Worm (Caenorhabditis elegans) whole organism, young adult: ENCODE results near the gene C33H5.2.
A peak's percentile ranks its signal among the peaks of the same experiment; 100 is the strongest.

ENCODE experiments used
- B0019.2 ChIP-seq: fragments of 200-800 bp; sonication (Bioruptor generic); conservative IDR thresholded peaks from 2 replicates; pipeline ENCODE4 v1.3.6; 2022; ENCODE audit warnings: missing genetic modification reagents, missing genetic modification characterization, missing compliant biosample characterization
- B0035.1 ChIP-seq: sonication (generic microtip); optimal IDR thresholded peaks from 2 replicates; lab custom pipeline; 2016; ENCODE audit warnings: missing genetic modification characterization, mild to moderate bottlenecking, missing compliant biosample characterization, missing genotype, missing genetic modification reagents
- F57A8.1 ChIP-seq: fragments of 200-800 bp; sonication (Bioruptor generic); optimal IDR thresholded peaks from 2 replicates; lab custom pipeline; 2018; ENCODE audit warnings: mild to moderate bottlenecking, missing genetic modification characterization, moderate library complexity, missing compliant biosample characterization
- F57C9.4 ChIP-seq: sonication (generic microtip); optimal IDR thresholded peaks from 2 replicates; lab custom pipeline; 2017; ENCODE audit warnings: mild to moderate bottlenecking, missing genetic modification characterization, missing compliant biosample characterization
- T07F8.4 ChIP-seq: sonication (generic microtip); optimal IDR thresholded peaks from 2 replicates; lab custom pipeline; 2016; ENCODE audit warnings: mild to moderate bottlenecking, missing genetic modification characterization, moderate library complexity, missing compliant biosample characterization
- Y53G8AR.9 ChIP-seq: fragments of 200-800 bp; sonication (Bioruptor generic); conservative IDR thresholded peaks from 2 replicates; pipeline ENCODE4 v1.3.6; 2022; ENCODE audit warnings: missing genetic modification reagents, missing genetic modification characterization, missing compliant biosample characterization
- Y67H2A.10 ChIP-seq: fragments of 200-800 bp; sonication (Bioruptor generic); conservative IDR thresholded peaks from 2 replicates; pipeline ENCODE4 v1.3.6; 2022; ENCODE audit warnings: missing genetic modification reagents, missing genetic modification characterization, missing compliant biosample characterization
- Y79H2A.3 ChIP-seq: fragments of 200-800 bp; sonication (Bioruptor generic); conservative IDR thresholded peaks from 2 replicates; pipeline ENCODE4 v1.3.6; 2022; ENCODE audit warnings: missing genetic modification reagents, missing genetic modification characterization, missing compliant biosample characterization
- ZK185.1 ChIP-seq: sonication (generic microtip); optimal IDR thresholded peaks from 2 replicates; lab custom pipeline; 2016; ENCODE audit warnings: mild to moderate bottlenecking, missing genetic modification characterization, missing compliant biosample characterization; ENCODE audit not compliant: poor library complexity, severe bottlenecking
- ama-1 ChIP-seq, 3 experiments: fragments of 150-350 bp in 1 of 3; sonication (generic microtip) in 2 of 3; optimal IDR thresholded peaks; 2 replicates each; lab custom pipeline; 2014 to 2018; ENCODE audit warnings: missing biosample characterization in 2 of 3, missing genetic modification characterization in 2 of 3, missing genetic modification reagents in 2 of 3
- attf-3 ChIP-seq: fragments of 200-800 bp; sonication (Bioruptor generic); conservative IDR thresholded peaks from 2 replicates; pipeline ENCODE4 v1.3.6; 2022; ENCODE audit warnings: missing genetic modification reagents, missing genetic modification characterization, missing compliant biosample characterization
- cebp-1 ChIP-seq, 2 experiments: fragments of 200-800 bp in 1 of 2; sonication (Bioruptor generic) in 1 of 2; sonication (generic microtip) in 1 of 2; IDR thresholded peaks in 1 of 2; optimal IDR thresholded peaks in 1 of 2; 2 replicates each; pipeline versions ENCODE4 v1.3.6 to Lab custom; 2017 to 2022; ENCODE audit warnings: missing compliant biosample characterization in 2 of 2, missing genetic modification characterization in 2 of 2, mild to moderate bottlenecking in 1 of 2, missing genetic modification reagents in 1 of 2, moderate library complexity in 1 of 2
- ceh-100 ChIP-seq: fragments of 200-800 bp; sonication (Bioruptor generic); IDR thresholded peaks from 2 replicates; pipeline ENCODE4 v1.3.6; 2022; ENCODE audit warnings: missing genetic modification reagents, missing genetic modification characterization, missing compliant biosample characterization
- ceh-58 ChIP-seq: fragments of 200-800 bp; sonication (Bioruptor generic); IDR thresholded peaks from 2 replicates; pipeline ENCODE4 v1.3.6; 2022; ENCODE audit warnings: missing genetic modification characterization, missing compliant biosample characterization
- efl-1 ChIP-seq: fragments of 150-350 bp; optimal IDR thresholded peaks from 2 replicates; lab custom pipeline; 2014; ENCODE audit warnings: missing biosample characterization, missing genetic modification reagents, missing genetic modification characterization
- egl-18 ChIP-seq: fragments of 200-800 bp; sonication (Bioruptor generic); IDR thresholded peaks from 2 replicates; pipeline ENCODE4 v1.3.6; 2022; ENCODE audit warnings: missing genetic modification reagents, missing genetic modification characterization, missing compliant biosample characterization
- ekl-4 ChIP-seq: fragments of 200-800 bp; sonication (Bioruptor generic); IDR thresholded peaks from 2 replicates; pipeline ENCODE4 v1.3.6; 2022; ENCODE audit warnings: missing genetic modification reagents, missing genetic modification characterization, missing compliant biosample characterization
- hsf-1 ChIP-seq: fragments of 200-800 bp; sonication (Bioruptor generic); IDR thresholded peaks from 2 replicates; pipeline ENCODE4 v1.3.6; 2022; ENCODE audit warnings: missing genetic modification reagents, missing genetic modification characterization, missing compliant biosample characterization
- lir-1 ChIP-seq: fragments of 200-800 bp; sonication (Bioruptor generic); conservative IDR thresholded peaks from 2 replicates; pipeline ENCODE4 v1.3.6; 2022; ENCODE audit warnings: missing genetic modification reagents, missing genetic modification characterization, missing compliant biosample characterization
- lsl-1 ChIP-seq: fragments of 200-800 bp; sonication (Bioruptor generic); optimal IDR thresholded peaks from 2 replicates; lab custom pipeline; 2018; ENCODE audit warnings: mild to moderate bottlenecking, missing genetic modification characterization, moderate library complexity, missing compliant biosample characterization
- madf-3 ChIP-seq: fragments of 200-800 bp; sonication (Bioruptor generic); IDR thresholded peaks from 2 replicates; pipeline ENCODE4 v1.3.6; 2022; ENCODE audit warnings: missing genetic modification reagents, missing genetic modification characterization, missing compliant biosample characterization
- madf-8 ChIP-seq: fragments of 200-800 bp; sonication (Bioruptor generic); conservative IDR thresholded peaks from 2 replicates; pipeline ENCODE4 v1.3.6; 2022; ENCODE audit warnings: missing genetic modification reagents, missing genetic modification characterization, missing compliant biosample characterization
- mcd-1 ChIP-seq: fragments of 200-800 bp; sonication (Bioruptor generic); IDR thresholded peaks from 2 replicates; pipeline ENCODE4 v1.3.6; 2022; ENCODE audit warnings: missing genetic modification reagents, missing genetic modification characterization, missing compliant biosample characterization
- nfya-1 ChIP-seq: sonication (generic microtip); optimal IDR thresholded peaks from 2 replicates; lab custom pipeline; 2017; ENCODE audit warnings: antibody characterized with exemption, missing compliant biosample characterization, missing genetic modification characterization, borderline replicate concordance; ENCODE audit not compliant: insufficient read depth
- nfya-2 ChIP-seq: fragments of 200-800 bp; sonication (Bioruptor generic); IDR thresholded peaks from 2 replicates; pipeline ENCODE4 v1.3.6; 2022; ENCODE audit warnings: missing genetic modification reagents, missing genetic modification characterization, missing compliant biosample characterization
- nhr-27 ChIP-seq: fragments of 200-800 bp; sonication (Bioruptor generic); optimal IDR thresholded peaks from 2 replicates; lab custom pipeline; 2018; ENCODE audit warnings: mild to moderate bottlenecking, missing genetic modification characterization, moderate library complexity, missing compliant biosample characterization
- nhr-80 ChIP-seq: sonication (generic microtip); optimal IDR thresholded peaks from 2 replicates; lab custom pipeline; 2016; ENCODE audit warnings: missing genetic modification characterization, missing compliant biosample characterization
- pbrm-1 ChIP-seq: fragments of 200-800 bp; sonication (Bioruptor generic); IDR thresholded peaks from 2 replicates; pipeline ENCODE4 v1.3.6; 2022; ENCODE audit warnings: missing genetic modification reagents, missing genetic modification characterization, missing compliant biosample characterization
- snpc-1.1 ChIP-seq: sonication (generic microtip); optimal IDR thresholded peaks from 2 replicates; lab custom pipeline; 2017; ENCODE audit warnings: missing genetic modification characterization, mild to moderate bottlenecking, missing compliant biosample characterization, antibody characterized with exemption, moderate library complexity, missing genotype, missing genetic modification reagents; ENCODE audit not compliant: insufficient read depth
- snpc-3.4 ChIP-seq: sonication (generic microtip); optimal IDR thresholded peaks from 2 replicates; lab custom pipeline; 2017; ENCODE audit warnings: missing genetic modification characterization, mild to moderate bottlenecking, missing compliant biosample characterization, antibody characterized with exemption, moderate library complexity, missing genotype, missing genetic modification reagents
- somi-1 ChIP-seq: fragments of 200-800 bp; sonication (Bioruptor generic); optimal IDR thresholded peaks from 2 replicates; lab custom pipeline; 2018; ENCODE audit warnings: mild to moderate bottlenecking, missing genetic modification characterization, missing compliant biosample characterization
- tlf-1 ChIP-seq: fragments of 200-800 bp; sonication (Bioruptor generic); optimal IDR thresholded peaks from 2 replicates; lab custom pipeline; 2018; ENCODE audit warnings: mild to moderate bottlenecking, missing genetic modification characterization, missing compliant biosample characterization
- xnd-1 ChIP-seq: sonication (generic microtip); optimal IDR thresholded peaks from 2 replicates; lab custom pipeline; 2016; ENCODE audit warnings: missing genotype, missing genetic modification reagents, missing genetic modification characterization, missing compliant biosample characterization
- ztf-22 ChIP-seq: fragments of 200-800 bp; sonication (Bioruptor generic); optimal IDR thresholded peaks from 2 replicates; lab custom pipeline; 2018; ENCODE audit warnings: mild to moderate bottlenecking, missing genetic modification characterization, moderate library complexity, missing compliant biosample characterization
- ztf-6 ChIP-seq: fragments of 200-800 bp; sonication (Bioruptor generic); IDR thresholded peaks from 2 replicates; pipeline ENCODE4 v1.3.6; 2022; ENCODE audit warnings: missing genetic modification reagents, missing genetic modification characterization, missing compliant biosample characterization

Gene C33H5.2

ce11 chrIV:7790801-7791588 lies 13.8 kb upstream of the C33H5.2 start, which contains the start of gene rsp-6 (continued):
- no peak for TF ChIP-seq F57A8.1 (GFP tag; lab: Kevin White, UChicago)
- TF ChIP-seq mcd-1 (GFP tag; lab: Robert Waterston, UW): peak; percentile 83
- TF ChIP-seq cebp-1 (GFP tag; IDR thresholded peaks at IDR 0.05; lab: Robert Waterston, UW): peak; percentile 76
- TF ChIP-seq cebp-1 (tag; optimal IDR thresholded peaks at IDR 0.05; lab: Kevin White, UChicago): peak; percentile 84
- 0 out of 2 replicates have a peak, but pooled peaks have one; percentile 67 for TF ChIP-seq pbrm-1
- peak; percentile 67; the same call in 1 of the 2 replicates for TF ChIP-seq hsf-1 (GFP tag; lab: Robert Waterston, UW)
- TF ChIP-seq ceh-58 (GFP tag; lab: Robert Waterston, UW): no peak

- TF ChIP-seq nhr-80 (tag; lab: Kevin White, UChicago) (peak; percentile 66), cebp-1 (GFP tag; IDR thresholded peaks at IDR 0.05; lab: Robert Waterston, UW) (no peak), cebp-1 (tag; optimal IDR thresholded peaks at IDR 0.05; lab: Kevin White, UChicago) (peak; percentile 28), ztf-22 (GFP tag; lab: Kevin White, UChicago) (no peak), ZK185.1 (tag; lab: Kevin White, UChicago) (peak; percentile 12), Y53G8AR.9 (0 out of 2 replicates have a peak, but pooled peaks have one; percentile 60), ztf-6 (GFP tag; lab: Robert Waterston, UW) (no peak)
These were observed 12.9 kb upstream of the C33H5.2 start, which contains the start of gene C33H5.13 for ce11 chrIV:7791821-7792446. Gene C33H5.13, minus strand, starts transcription at chrIV:7792263.

ce11 chrIV:7794709-7795108 lies 10.1 kb upstream of the C33H5.2 start, which contains the start of gene ntp-1:
Gene ntp-1, minus strand, starts transcription at chrIV:7794809.
- TF ChIP-seq egl-18 (GFP tag; lab: Robert Waterston, UW): no peak

- TF ChIP-seq lir-1 (GFP tag; lab: Robert Waterston, UW): peak; percentile 69; the same call in 1 of the 2 replicates
- peak; percentile 90 for TF ChIP-seq B0019.2 (GFP tag; lab: Robert Waterston, UW)
- TF ChIP-seq lsl-1: peak; percentile 97
- peak; percentile 100 for TF ChIP-seq efl-1 (GFP tag; lab: Kevin White, UChicago)
- no peak for TF ChIP-seq nfya-1 (tag; lab: Kevin White, UChicago)
- TF ChIP-seq madf-3 (GFP tag; lab: Robert Waterston, UW): peak; percentile 97
- TF ChIP-seq ceh-58 (GFP tag; lab: Robert Waterston, UW): no peak
- TF ChIP-seq F57C9.4 (tag; lab: Kevin White, UChicago): no peak
- TF ChIP-seq somi-1 (GFP tag; lab: Kevin White, UChicago): no peak
- no peak for TF ChIP-seq ztf-22 (GFP tag; lab: Kevin White, UChicago)
- peak; percentile 66; the same call in 1 of the 2 replicates for TF ChIP-seq ceh-100 (GFP tag; lab: Robert Waterston, UW)
- no peak for TF ChIP-seq T07F8.4 (tag; lab: Kevin White, UChicago)
- no peak for TF ChIP-seq nhr-27 (tag; lab: Kevin White, UChicago)
- no peak for TF ChIP-seq ama-1 (optimal IDR thresholded peaks at IDR 0.05; lab: Kevin White, UChicago)
- no peak for TF ChIP-seq ama-1 (GFP tag; optimal IDR thresholded peaks at IDR 0.05; lab: Kevin White, UChicago)
- peak; percentile 87 for TF ChIP-seq Y79H2A.3 (GFP tag; lab: Robert Waterston, UW)
- peak; percentile 88 for TF ChIP-seq ekl-4 (GFP tag; lab: Robert Waterston, UW)
- no peak for TF ChIP-seq B0035.1 (tag; lab: Kevin White, UChicago)
- peak; percentile 53 for TF ChIP-seq snpc-1.1 (tag; lab: Kevin White, UChicago)
- peak; percentile 41; the same call in 1 of the 2 replicates for TF ChIP-seq attf-3 (GFP tag; lab: Robert Waterston, UW)
- TF ChIP-seq xnd-1 (tag; lab: Kevin White, UChicago): peak; percentile 99
- TF ChIP-seq Y67H2A.10 (GFP tag; lab: Robert Waterston, UW): 0 out of 2 replicates have a peak, but pooled peaks have one; percentile 43
- TF ChIP-seq tlf-1 (GFP tag; lab: Kevin White, UChicago): peak; percentile 93
- TF ChIP-seq nfya-2 (GFP tag; lab: Robert Waterston, UW): peak; percentile 70; the same call in 1 of the 2 replicates
- peak; percentile 35; the same call in 1 of the 2 replicates for TF ChIP-seq cebp-1 (GFP tag; IDR thresholded peaks at IDR 0.05; lab: Robert Waterston, UW)
- no peak for TF ChIP-seq cebp-1 (tag; optimal IDR thresholded peaks at IDR 0.05; lab: Kevin White, UChicago)
- peak; percentile 95 for TF ChIP-seq snpc-3.4 (tag; lab: Kevin White, UChicago)
- TF ChIP-seq hsf-1 (GFP tag; lab: Robert Waterston, UW): peak; percentile 92
- TF ChIP-seq Y53G8AR.9: peak; percentile 90
- peak; percentile 98 for TF ChIP-seq madf-8 (GFP tag; lab: Robert Waterston, UW)
These were observed 8.3 kb upstream of the C33H5.2 start, which contains the start of gene sgo-1 for ce11 chrIV:7796432-7797113. Gene sgo-1, minus strand, starts transcription at chrIV:7796482.
